Worm (Caenorhabditis elegans) whole organism, L4 larva: ENCODE measurements around the gene msp-55.

Experiments
- F10B5.3 ChIP-seq: sonication (generic microtip); optimal IDR thresholded peaks from 2 replicates; lab custom pipeline; 2016; ENCODE audit warnings: mild to moderate bottlenecking, missing genetic modification characterization, missing compliant biosample characterization
- F44E2.7 ChIP-seq: fragments of 200-800 bp; sonication (Bioruptor generic); IDR thresholded peaks from 2 replicates; pipeline ENCODE4 v2.1.2; 2022; ENCODE audit warnings: missing genetic modification characterization, missing compliant biosample characterization
- R02D3.7 ChIP-seq: fragments of 150-350 bp; sonication (generic microtip); optimal IDR thresholded peaks from 3 replicates; lab custom pipeline; 2014; ENCODE audit warnings: missing biosample characterization, missing genetic modification characterization
- Y105C5A.15 ChIP-seq: fragments of 200-800 bp; sonication (Bioruptor generic); IDR thresholded peaks from 2 replicates; pipeline ENCODE4 v1.3.6; 2022; ENCODE audit warnings: missing genetic modification characterization, missing compliant biosample characterization
- Y48G9A.11 ChIP-seq: fragments of 200-800 bp; sonication (Bioruptor generic); IDR thresholded peaks from 2 replicates; pipeline ENCODE4 v1.3.6; 2022; ENCODE audit warnings: missing genetic modification reagents, missing genetic modification characterization, missing compliant biosample characterization
- Y75B8A.6 ChIP-seq: fragments of 200-800 bp; sonication (Bioruptor generic); IDR thresholded peaks from 2 replicates; pipeline ENCODE4 v1.3.6; 2022; ENCODE audit warnings: missing genetic modification reagents, missing genetic modification characterization, missing compliant biosample characterization
- ZK337.2 ChIP-seq: fragments of 200-800 bp; sonication (Bioruptor generic); IDR thresholded peaks from 2 replicates; pipeline ENCODE4 v1.3.6; 2022; ENCODE audit warnings: missing genetic modification reagents, missing genetic modification characterization, missing compliant biosample characterization
- ZK546.5 ChIP-seq, 2 experiments: sonication (generic microtip); optimal IDR thresholded peaks; 2 replicates each; lab custom pipeline; 2017; ENCODE audit warnings: missing biosample characterization in 2 of 2, missing genetic modification characterization in 2 of 2
- aha-1 ChIP-seq: fragments of 150-350 bp; peaks from one replicate; lab custom pipeline; 2014; ENCODE audit warnings: missing biosample characterization, missing genetic modification characterization
- ceh-28 ChIP-seq: fragments of 150-350 bp; optimal IDR thresholded peaks from 2 replicates; lab custom pipeline; 2014; ENCODE audit warnings: missing biosample characterization, missing genetic modification reagents, missing genetic modification characterization
- ceh-82 ChIP-seq: sonication (generic microtip); optimal IDR thresholded peaks from 2 replicates; lab custom pipeline; 2017; ENCODE audit warnings: missing biosample characterization, missing genetic modification characterization
- ctbp-1 ChIP-seq: fragments of 200-800 bp; sonication (Bioruptor generic); IDR thresholded peaks from 2 replicates; pipeline ENCODE4 v1.3.6; 2022; ENCODE audit warnings: missing genetic modification reagents, missing genetic modification characterization, missing compliant biosample characterization
- daf-12 ChIP-seq: fragments of 150-350 bp; optimal IDR thresholded peaks from 2 replicates; lab custom pipeline; 2014; ENCODE audit warnings: missing biosample characterization, missing genetic modification reagents, missing genetic modification characterization
- daf-16 ChIP-seq, 3 experiments: sonication (generic microtip); optimal IDR thresholded peaks; 2 replicates each; lab custom pipeline; 2016 to 2017; ENCODE audit warnings: missing genetic modification characterization in 3 of 3, missing genetic modification reagents in 3 of 3, mild to moderate bottlenecking in 2 of 3, missing compliant biosample characterization in 2 of 3, missing biosample characterization in 1 of 3, moderate library complexity in 1 of 3
- daf-19 ChIP-seq: fragments of 200-800 bp; sonication (Bioruptor generic); conservative IDR thresholded peaks from 2 replicates; pipeline ENCODE4 v1.3.6; 2022; ENCODE audit warnings: missing genetic modification characterization, missing compliant biosample characterization
- dmd-8 ChIP-seq: fragments of 200-800 bp; sonication (Bioruptor generic); IDR thresholded peaks from 2 replicates; pipeline ENCODE4 v1.3.6; 2022; ENCODE audit warnings: missing genetic modification characterization, missing compliant biosample characterization
- dpl-1 ChIP-seq: fragments of 150-350 bp; optimal IDR thresholded peaks from 2 replicates; lab custom pipeline; 2014; ENCODE audit warnings: missing biosample characterization, missing genetic modification reagents, missing genetic modification characterization
- duxl-1 ChIP-seq: sonication (generic microtip); optimal IDR thresholded peaks from 2 replicates; lab custom pipeline; 2016; ENCODE audit warnings: mild to moderate bottlenecking, missing genetic modification characterization, moderate library complexity, missing compliant biosample characterization; ENCODE audit not compliant: poor library complexity
- egl-43 ChIP-seq: fragments of 200-800 bp; sonication (Bioruptor generic); IDR thresholded peaks from 2 replicates; pipeline ENCODE4 v1.3.6; 2022; ENCODE audit warnings: missing genetic modification reagents, missing genetic modification characterization, missing compliant biosample characterization
- gei-8 ChIP-seq: fragments of 200-800 bp; sonication (Bioruptor generic); optimal IDR thresholded peaks from 2 replicates; lab custom pipeline; 2018; ENCODE audit warnings: mild to moderate bottlenecking, missing genetic modification characterization, missing compliant biosample characterization
- hlh-30 ChIP-seq: sonication (generic microtip); optimal IDR thresholded peaks from 2 replicates; lab custom pipeline; 2017; ENCODE audit warnings: antibody characterized with exemption, mild to moderate bottlenecking, missing genetic modification characterization, missing compliant biosample characterization; ENCODE audit not compliant: insufficient read depth
- hmg-1.1 ChIP-seq: fragments of 200-800 bp; sonication (Bioruptor generic); IDR thresholded peaks from 2 replicates; pipeline ENCODE4 v1.3.6; 2022; ENCODE audit warnings: missing genetic modification reagents, missing genetic modification characterization, missing compliant biosample characterization
- jun-1 ChIP-seq: fragments of 150-350 bp; optimal IDR thresholded peaks from 2 replicates; lab custom pipeline; 2014; ENCODE audit warnings: missing biosample characterization, missing genetic modification reagents, missing genetic modification characterization
- lin-1 ChIP-seq: fragments of 200-800 bp; sonication (Bioruptor generic); IDR thresholded peaks from 2 replicates; pipeline ENCODE4 v1.3.6; 2022; ENCODE audit warnings: missing genetic modification reagents, missing genetic modification characterization, missing compliant biosample characterization
- lin-38 ChIP-seq: fragments of 200-800 bp; sonication (Bioruptor generic); IDR thresholded peaks from 2 replicates; pipeline ENCODE4 v1.3.6; 2022; ENCODE audit warnings: missing genetic modification reagents, missing genetic modification characterization, missing compliant biosample characterization
- lsy-2 ChIP-seq, 2 experiments: fragments of 150-350 bp in 1 of 2; sonication (generic microtip) in 1 of 2; optimal IDR thresholded peaks; 2 replicates each; lab custom pipeline; 2014 to 2017; ENCODE audit warnings: missing biosample characterization in 2 of 2, missing genetic modification characterization in 2 of 2
- madf-9 ChIP-seq: fragments of 200-800 bp; sonication (Bioruptor generic); conservative IDR thresholded peaks from 2 replicates; pipeline ENCODE4 v1.3.6; 2022; ENCODE audit warnings: missing genetic modification reagents, missing genetic modification characterization, missing compliant biosample characterization
- mdl-1 ChIP-seq, 2 experiments: fragments of 150-350 bp in 1 of 2; sonication (generic microtip) in 1 of 2; optimal IDR thresholded peaks; 2 replicates each; lab custom pipeline; 2014 to 2017; ENCODE audit warnings: missing biosample characterization in 2 of 2, missing genetic modification characterization in 2 of 2
- mxl-3 ChIP-seq: fragments of 200-800 bp; sonication (Bioruptor generic); optimal IDR thresholded peaks from 2 replicates; lab custom pipeline; 2018; ENCODE audit warnings: mild to moderate bottlenecking, missing genetic modification characterization, missing compliant biosample characterization
- nhr-111 ChIP-seq: fragments of 200-800 bp; sonication (Bioruptor generic); optimal IDR thresholded peaks from 2 replicates; lab custom pipeline; 2018; ENCODE audit warnings: mild to moderate bottlenecking, missing genetic modification characterization, missing compliant biosample characterization
- nhr-25 ChIP-seq: sonication (generic microtip); optimal IDR thresholded peaks from 2 replicates; lab custom pipeline; 2017; ENCODE audit warnings: missing genetic modification characterization, mild to moderate bottlenecking, missing compliant biosample characterization, antibody characterized with exemption, moderate library complexity, borderline replicate concordance; ENCODE audit not compliant: insufficient read depth
- nhr-41 ChIP-seq: fragments of 200-800 bp; sonication (Bioruptor generic); IDR thresholded peaks from 2 replicates; pipeline ENCODE4 v1.3.6; 2022; ENCODE audit warnings: missing genetic modification reagents, missing genetic modification characterization, missing compliant biosample characterization
- nhr-42 ChIP-seq: fragments of 200-800 bp; sonication (Bioruptor generic); IDR thresholded peaks from 2 replicates; pipeline ENCODE4 v1.3.6; 2022; ENCODE audit warnings: missing genetic modification characterization, missing compliant biosample characterization
- nhr-48 ChIP-seq: sonication (generic microtip); optimal IDR thresholded peaks from 2 replicates; lab custom pipeline; 2016; ENCODE audit warnings: mild to moderate bottlenecking, missing genetic modification characterization, missing compliant biosample characterization
- pqm-1 ChIP-seq: sonication (generic microtip); optimal IDR thresholded peaks from 2 replicates; lab custom pipeline; 2017; ENCODE audit warnings: missing biosample characterization, missing genetic modification characterization
- saeg-2 ChIP-seq: fragments of 200-800 bp; sonication (Bioruptor generic); IDR thresholded peaks from 2 replicates; pipeline ENCODE4 v1.3.6; 2022; ENCODE audit warnings: missing genetic modification reagents, missing genetic modification characterization, missing compliant biosample characterization
- set-16 ChIP-seq: fragments of 200-800 bp; sonication (Bioruptor generic); IDR thresholded peaks from 2 replicates; pipeline ENCODE4 v1.3.6; 2022; ENCODE audit warnings: missing genetic modification reagents, missing genetic modification characterization, missing compliant biosample characterization
- spr-1 ChIP-seq: sonication (generic microtip); optimal IDR thresholded peaks from 2 replicates; lab custom pipeline; 2016; ENCODE audit warnings: mild to moderate bottlenecking, missing genetic modification characterization, missing compliant biosample characterization
- unc-130 ChIP-seq: sonication (generic microtip); optimal IDR thresholded peaks from 2 replicates; lab custom pipeline; 2016; ENCODE audit warnings: missing genetic modification reagents, missing genetic modification characterization, missing compliant biosample characterization
- unc-39 ChIP-seq: sonication (generic microtip); optimal IDR thresholded peaks from 2 replicates; lab custom pipeline; 2017; ENCODE audit warnings: missing biosample characterization, missing genetic modification characterization
- unc-62 ChIP-seq, 3 experiments: fragments of 150-350 bp in 1 of 3; sonication (generic microtip); optimal IDR thresholded peaks in 2 of 3; peaks in 1 of 3; 1 replicate in 1 of 3; 2 replicates in 2 of 3; lab custom pipeline; 2014 to 2017; ENCODE audit warnings: missing biosample characterization in 3 of 3, missing genetic modification characterization in 3 of 3, missing genetic modification reagents in 3 of 3, missing genotype in 1 of 3
- zag-1 ChIP-seq: fragments of 150-350 bp; optimal IDR thresholded peaks from 2 replicates; lab custom pipeline; 2014; ENCODE audit warnings: missing biosample characterization, missing genetic modification characterization
- zip-2 ChIP-seq: fragments of 150-350 bp; optimal IDR thresholded peaks from 2 replicates; lab custom pipeline; 2014; ENCODE audit warnings: missing biosample characterization, missing genetic modification characterization

msp-55 gene

ce11 chrIV:5086243-5086960, 30.6 kb upstream of the msp-55 start (continued):
- TF ChIP-seq F10B5.3 (tag; lab: Kevin White, UChicago) = no peak
- TF ChIP-seq dmd-8 = no peak
- no peak for TF ChIP-seq Y105C5A.15
- TF ChIP-seq madf-9 (GFP tag; lab: Robert Waterston, UW) = no peak
- TF ChIP-seq ZK337.2 (GFP tag; lab: Robert Waterston, UW) = no peak
- no peak for TF ChIP-seq nhr-25 (tag; lab: Kevin White, UChicago)
- no peak for TF ChIP-seq zip-2 (tag; lab: Kevin White, UChicago)
- no peak for TF ChIP-seq dpl-1 (GFP tag; lab: Kevin White, UChicago)
- TF ChIP-seq, all 104 proteins: peak for 15

ce11 chrIV:5085782-5086181, 30.0 kb upstream of the msp-55 start:
- TF ChIP-seq mxl-3 (no peak), unc-62 (GFP tag; optimal IDR thresholded peaks at IDR 0.05 in 1 of 2; lab: Kevin White, UChicago) (peak in 1 of 2 experiments; percentile 1), unc-62 (tag; optimal IDR thresholded peaks at IDR 0.05; lab: Kevin White, UChicago) (no peak), set-16 (GFP tag; lab: Robert Waterston, UW) (peak; percentile 76), daf-19 (GFP tag; lab: Robert Waterston, UW) (no peak)

ce11 chrIV:5083832-5084231, 28.0 kb upstream of the msp-55 start:
- TF ChIP-seq gei-8 (GFP tag; lab: Kevin White, UChicago) (no peak), pqm-1 (no peak), R02D3.7 (tag; lab: Kevin White, UChicago) (no peak), nhr-111 (no peak), ceh-82 (no peak), lin-38 (GFP tag; lab: Robert Waterston, UW) (peak; percentile 70)

ce11 chrIV:5082900-5083530, 27.2 kb upstream of the msp-55 start, which contains the start of gene pygo-1:
pygo-1 (plus strand) TSS chrIV:5083303.
- no peak for TF ChIP-seq jun-1 (tag; lab: Kevin White, UChicago)
- TF ChIP-seq lin-1 (GFP tag; lab: Robert Waterston, UW) = no peak
- TF ChIP-seq nhr-25 (tag; lab: Kevin White, UChicago) = no peak
- no peak for TF ChIP-seq zag-1 (tag; lab: Kevin White, UChicago)
- TF ChIP-seq saeg-2 (GFP tag; lab: Robert Waterston, UW) = no peak
- TF ChIP-seq spr-1 (tag; lab: Kevin White, UChicago) = no peak
- TF ChIP-seq mdl-1 (tag; optimal IDR thresholded peaks at IDR 0.05; lab: Kevin White, UChicago) = peak in 1 of 2 experiments; percentile 30
- peak; percentile 9 for TF ChIP-seq hlh-30
- no peak for TF ChIP-seq ZK546.5 (tag; optimal IDR thresholded peaks at IDR 0.05; lab: Kevin White, UChicago)
- TF ChIP-seq Y48G9A.11 (GFP tag; lab: Robert Waterston, UW) = no peak
- TF ChIP-seq unc-39 (tag; lab: Kevin White, UChicago) = no peak
- no peak for TF ChIP-seq aha-1
- no peak for TF ChIP-seq nhr-41 (GFP tag; lab: Robert Waterston, UW)
- TF ChIP-seq lsy-2 (tag; optimal IDR thresholded peaks at IDR 0.05; lab: Kevin White, UChicago) = peak in 1 of 2 experiments; percentile 46
- TF ChIP-seq duxl-1 = no peak
- TF ChIP-seq Y75B8A.6 (GFP tag; lab: Robert Waterston, UW) = no peak
- 0 out of 2 replicates have a peak, but pooled peaks have one; percentile 16 for TF ChIP-seq ctbp-1 (GFP tag; lab: Robert Waterston, UW)
- TF ChIP-seq ceh-82 = no peak
- no peak for TF ChIP-seq hmg-1.1 (GFP tag; lab: Robert Waterston, UW)
- no peak for TF ChIP-seq ceh-28 (tag; lab: Kevin White, UChicago)
- no peak for TF ChIP-seq egl-43 (GFP tag; lab: Robert Waterston, UW)
- TF ChIP-seq daf-12 = no peak
- no peak for TF ChIP-seq Y105C5A.15
- TF ChIP-seq F44E2.7 (GFP tag; lab: Robert Waterston, UW) = no peak
- TF ChIP-seq daf-16 (GFP tag; optimal IDR thresholded peaks at IDR 0.05; lab: Kevin White, UChicago) = no peak
- TF ChIP-seq daf-16 (tag; optimal IDR thresholded peaks at IDR 0.05; lab: Kevin White, UChicago) = peak; percentile 70
- peak; percentile 51 for TF ChIP-seq nhr-48 (tag; lab: Kevin White, UChicago)
- no peak for TF ChIP-seq unc-130
- TF ChIP-seq nhr-42 (GFP tag; lab: Robert Waterston, UW) = no peak
